Worm (Caenorhabditis elegans): ENCODE data around the gene C55A6.4.

C55A6.4 gene

DNA sequence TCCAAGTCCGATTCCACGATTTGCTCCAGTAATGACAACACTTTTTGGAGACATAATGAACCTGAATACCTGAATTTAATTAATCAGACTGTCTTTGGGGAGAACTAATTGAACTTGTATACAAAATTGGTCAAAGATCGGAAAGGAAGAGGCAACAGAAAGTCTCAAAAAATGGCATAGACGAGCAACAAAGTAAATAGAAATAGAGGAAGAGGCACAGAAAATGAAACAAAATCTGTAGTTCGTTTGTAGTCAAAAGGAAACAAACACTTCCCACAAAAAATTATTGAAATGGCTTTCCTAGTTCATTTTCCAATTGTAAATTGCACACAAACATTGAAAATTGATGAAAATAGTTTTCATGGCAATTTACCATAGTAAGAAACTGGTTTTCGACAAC lies 3.0 kb downstream of the C55A6.4 start, which contains the start of gene C55A6.6:
C55A6.6 (minus strand) TSS at position 61 of the 400 bp plus-strand sequence.
- TF ChIP-seq med-1 (GFP tag; optimal IDR thresholded peaks at IDR 0.05; ENCODE audit: insufficient read depth) (no peak), flt-1 (GFP tag; IDR thresholded peaks at IDR 0.05) (no peak), ref-1 (GFP tag; conservative IDR thresholded peaks at IDR 0.05) (no peak), tab-1 (GFP tag; IDR thresholded peaks at IDR 0.05) (no peak), cog-1 (tag; optimal IDR thresholded peaks at IDR 0.05) (no peak), ztf-29 (GFP tag; IDR thresholded peaks at IDR 0.05) (no peak), ztf-23 (GFP tag; IDR thresholded peaks at IDR 0.05) (no peak), klf-2 (GFP tag; conservative IDR thresholded peaks at IDR 0.05) (no peak), T22C8.4 (GFP tag; IDR thresholded peaks at IDR 0.05) (no peak)

DNA sequence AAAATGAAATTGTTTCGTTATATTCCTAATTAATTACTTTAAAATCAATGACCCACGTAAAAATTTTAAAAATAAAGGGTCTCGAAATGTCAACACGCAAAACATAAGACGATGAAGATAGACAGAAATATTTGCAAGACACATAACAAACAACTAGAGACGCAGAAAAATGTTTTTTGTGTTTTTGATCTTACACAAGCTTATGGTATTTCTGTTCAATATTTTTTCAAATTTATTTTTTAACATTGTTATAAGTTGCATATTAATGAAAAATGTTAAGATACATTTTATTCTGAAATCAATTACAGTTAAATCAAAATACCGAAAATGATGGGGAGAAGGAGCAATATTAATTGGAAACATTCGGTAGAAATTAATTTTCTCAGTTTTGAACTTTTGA lies 4.3 kb downstream of the C55A6.4 start, which contains the start of gene C55A6.3:
C55A6.3 (minus strand) TSS at position 101 of the 400 bp plus-strand sequence.
- TF ChIP-seq flt-1 (GFP tag; IDR thresholded peaks at IDR 0.05) (no peak), cog-1 (tag; optimal IDR thresholded peaks at IDR 0.05) (no peak), med-1 (GFP tag; optimal IDR thresholded peaks at IDR 0.05; ENCODE audit: insufficient read depth) (no peak)

DNA sequence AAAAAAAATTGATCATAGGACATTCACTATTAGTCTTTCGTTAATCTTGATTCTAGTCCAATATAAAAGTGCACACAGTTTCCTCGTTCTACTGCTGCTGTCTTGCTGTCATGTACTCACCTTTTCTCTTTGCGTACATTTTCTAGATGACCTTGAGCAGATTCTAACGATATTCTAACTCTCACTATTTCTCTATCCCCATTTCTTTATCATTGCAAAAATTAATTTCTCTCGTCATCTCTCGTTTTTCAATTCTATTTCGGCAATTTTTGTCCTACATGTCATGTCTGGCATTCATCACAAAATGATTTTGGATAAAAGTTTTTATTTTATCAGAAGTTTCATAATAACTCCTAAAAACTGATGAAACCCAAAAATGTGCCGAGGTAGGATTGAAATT lies 8.9 kb downstream of the C55A6.4 start, which contains the start of gene ttll-5:
ttll-5 (plus strand) TSS at position 288 of the 400 bp plus-strand sequence.
- TF ChIP-seq tab-1 (GFP tag; IDR thresholded peaks at IDR 0.05), result no peak
- TF ChIP-seq med-1 (GFP tag; optimal IDR thresholded peaks at IDR 0.05; ENCODE audit: insufficient read depth), result no peak
- no peak for TF ChIP-seq ztf-23 (GFP tag; IDR thresholded peaks at IDR 0.05)
- no peak for TF ChIP-seq cog-1 (tag; optimal IDR thresholded peaks at IDR 0.05)
- no peak for TF ChIP-seq T22C8.4 (GFP tag; IDR thresholded peaks at IDR 0.05)
- no peak for TF ChIP-seq ref-1 (GFP tag; conservative IDR thresholded peaks at IDR 0.05)
- no peak for TF ChIP-seq flt-1 (GFP tag; IDR thresholded peaks at IDR 0.05)
- TF ChIP-seq klf-2 (GFP tag; conservative IDR thresholded peaks at IDR 0.05), result no peak
- no peak for TF ChIP-seq ztf-29 (GFP tag; IDR thresholded peaks at IDR 0.05)

DNA sequence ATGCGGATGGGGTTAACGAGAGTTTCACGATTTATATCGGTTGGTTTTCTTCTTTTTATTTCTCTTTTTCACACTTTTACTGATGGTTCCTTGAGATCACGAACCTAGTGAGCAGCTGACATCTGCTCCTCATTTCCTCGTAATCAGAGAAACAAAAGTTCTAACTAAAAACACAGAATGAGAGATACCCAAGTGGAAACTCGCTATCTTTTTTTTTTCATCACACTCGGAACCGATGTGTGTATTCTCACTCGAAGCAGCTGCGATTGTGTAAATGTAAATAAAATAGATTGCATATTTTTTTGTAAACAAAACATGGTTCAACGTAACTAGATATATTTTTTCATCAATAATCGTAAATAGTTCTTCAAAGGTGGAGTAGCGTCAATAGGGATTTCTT lies 11.3 kb downstream of the C55A6.4 start:
- no peak for TF ChIP-seq ztf-23 (GFP tag; IDR thresholded peaks at IDR 0.05)
- no peak for TF ChIP-seq med-1 (GFP tag; optimal IDR thresholded peaks at IDR 0.05; ENCODE audit: insufficient read depth)
- no peak for TF ChIP-seq T22C8.4 (GFP tag; IDR thresholded peaks at IDR 0.05)
- TF ChIP-seq flt-1 (GFP tag; IDR thresholded peaks at IDR 0.05), result no peak
- no peak for TF ChIP-seq tab-1 (GFP tag; IDR thresholded peaks at IDR 0.05)
- TF ChIP-seq klf-2 (GFP tag; conservative IDR thresholded peaks at IDR 0.05), result no peak
- TF ChIP-seq cog-1 (tag; optimal IDR thresholded peaks at IDR 0.05), result no peak

DNA sequence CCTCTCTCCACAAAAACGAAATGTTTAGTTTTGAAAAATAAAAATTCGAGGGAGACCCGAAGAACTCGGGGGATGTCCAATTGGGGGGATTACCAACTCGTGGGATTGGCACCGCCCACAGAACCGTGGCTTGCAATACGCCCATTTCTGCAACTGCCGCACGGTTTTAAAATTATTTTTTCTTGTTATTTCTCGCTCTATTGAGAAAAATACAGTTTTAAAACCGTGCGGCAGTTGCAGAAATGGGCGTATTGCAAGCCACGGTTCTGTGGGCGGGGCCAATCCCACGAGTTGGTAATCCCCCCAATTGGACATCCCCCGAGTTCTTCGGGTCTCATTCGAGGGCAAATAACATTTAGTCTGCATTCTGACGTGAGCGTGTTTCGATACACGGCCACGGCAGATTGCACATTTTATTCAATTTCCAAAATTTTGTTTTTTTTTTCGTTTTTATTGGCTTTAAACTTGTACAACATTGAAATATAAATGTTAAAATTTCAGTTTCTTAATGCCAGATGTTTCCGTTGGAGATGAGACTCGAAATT lies 12.8 kb downstream of the C55A6.4 start, which contains the start of the genes C55A6.1 and C55A6.10:
C55A6.1 (minus strand) TSS at position 116 of the 545 bp plus-strand sequence.
C55A6.10 (plus strand) TSS at position 495 of the 545 bp plus-strand sequence.
- TF ChIP-seq cog-1 (tag; optimal IDR thresholded peaks at IDR 0.05) (peak; percentile 1), ztf-23 (GFP tag; IDR thresholded peaks at IDR 0.05) (peak; percentile 68; the same call in 1 of the 2 replicates), flt-1 (GFP tag; IDR thresholded peaks at IDR 0.05) (0 out of 2 replicates have a peak, but pooled peaks have one; percentile 24), tab-1 (GFP tag; IDR thresholded peaks at IDR 0.05) (0 out of 2 replicates have a peak, but pooled peaks have one; percentile 39)

DNA sequence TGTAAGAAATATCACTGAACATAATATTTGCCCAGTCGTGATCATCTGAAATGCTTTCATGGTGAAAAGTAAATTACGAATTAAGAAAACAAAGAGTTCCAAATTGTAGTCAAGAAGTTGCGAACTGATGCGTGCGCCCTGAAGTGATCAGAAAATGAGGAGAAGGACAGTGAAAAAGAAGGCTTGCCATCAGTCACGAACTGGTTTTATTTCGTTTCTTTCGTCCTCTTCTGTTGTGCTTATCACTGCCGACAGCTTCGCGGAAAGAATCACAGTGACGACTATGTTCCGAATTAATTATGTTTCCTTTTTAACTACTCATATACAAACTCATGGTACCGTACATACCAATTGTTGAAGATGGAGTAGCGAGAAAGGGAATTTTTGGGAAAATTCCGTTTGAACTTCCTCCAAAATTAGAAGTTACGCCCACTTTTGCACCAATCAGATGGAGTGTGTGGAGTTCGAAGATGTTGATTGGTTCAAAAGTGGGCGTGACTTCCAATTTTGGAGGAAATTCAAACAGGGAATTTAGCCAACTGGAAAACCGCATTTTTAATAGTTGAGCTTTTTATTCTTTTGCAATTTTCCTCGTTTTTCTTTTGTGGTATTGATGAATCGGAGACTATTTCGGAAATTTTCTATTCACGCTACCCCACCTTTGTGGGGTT lies 14.5 kb downstream of the C55A6.4 start, which contains the start of gene C55A6.12:
C55A6.12 (minus strand) TSS at position 51 of the 671 bp plus-strand sequence.
- no peak for TF ChIP-seq cog-1 (tag; optimal IDR thresholded peaks at IDR 0.05)
- 0 out of 2 replicates have a peak, but pooled peaks have one; percentile 32 for TF ChIP-seq ztf-23 (GFP tag; IDR thresholded peaks at IDR 0.05)

DNA sequence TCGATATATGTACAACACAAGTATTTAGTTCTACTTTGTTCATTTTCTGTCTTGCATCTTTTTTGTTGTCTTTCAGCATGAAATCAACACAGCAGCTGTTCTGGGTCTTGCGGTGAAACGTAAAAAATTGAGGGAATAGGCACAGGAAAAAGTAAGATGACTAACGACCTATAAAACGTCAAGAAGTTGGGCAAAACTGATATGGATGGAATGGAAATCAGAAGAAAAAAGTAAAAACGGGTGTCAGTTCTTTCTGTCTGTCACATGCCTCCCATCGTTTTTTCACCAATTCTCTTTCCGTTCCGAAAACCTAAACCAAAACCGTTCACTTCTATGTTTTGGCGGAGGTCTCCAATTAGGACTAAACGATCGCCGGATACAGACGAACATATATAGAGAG lies 16.7 kb downstream of the C55A6.4 start:
- TF ChIP-seq T22C8.4 (GFP tag; IDR thresholded peaks at IDR 0.05) (no peak), klf-2 (GFP tag; conservative IDR thresholded peaks at IDR 0.05) (no peak), ztf-23 (GFP tag; IDR thresholded peaks at IDR 0.05) (no peak), ztf-29 (GFP tag; IDR thresholded peaks at IDR 0.05) (no peak), tab-1 (GFP tag; IDR thresholded peaks at IDR 0.05) (no peak), cog-1 (tag; optimal IDR thresholded peaks at IDR 0.05) (no peak)

DNA sequence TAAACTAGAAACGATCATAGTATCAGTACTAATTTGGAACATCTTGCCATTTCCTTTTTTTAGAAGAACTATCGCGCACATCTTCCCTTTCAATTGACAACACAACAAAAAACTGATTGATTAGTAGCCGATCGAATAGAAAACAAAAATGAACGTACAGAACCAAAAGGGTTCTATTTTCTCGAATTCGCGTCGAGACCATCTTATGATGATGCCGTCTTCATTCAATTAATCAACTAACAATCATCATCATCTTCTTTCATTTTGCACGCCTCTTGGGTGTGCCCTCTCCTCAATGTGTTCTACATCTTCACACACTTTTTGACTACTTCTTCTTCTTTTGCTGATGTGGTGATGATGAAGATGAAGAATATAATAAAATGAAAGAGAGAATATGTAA lies 17.9 kb downstream of the C55A6.4 start:
- TF ChIP-seq ztf-29 (GFP tag; IDR thresholded peaks at IDR 0.05) (no peak), ref-1 (GFP tag; conservative IDR thresholded peaks at IDR 0.05) (no peak), flt-1 (GFP tag; IDR thresholded peaks at IDR 0.05) (no peak), T22C8.4 (GFP tag; IDR thresholded peaks at IDR 0.05) (no peak), med-1 (GFP tag; optimal IDR thresholded peaks at IDR 0.05; ENCODE audit: insufficient read depth) (no peak)

DNA sequence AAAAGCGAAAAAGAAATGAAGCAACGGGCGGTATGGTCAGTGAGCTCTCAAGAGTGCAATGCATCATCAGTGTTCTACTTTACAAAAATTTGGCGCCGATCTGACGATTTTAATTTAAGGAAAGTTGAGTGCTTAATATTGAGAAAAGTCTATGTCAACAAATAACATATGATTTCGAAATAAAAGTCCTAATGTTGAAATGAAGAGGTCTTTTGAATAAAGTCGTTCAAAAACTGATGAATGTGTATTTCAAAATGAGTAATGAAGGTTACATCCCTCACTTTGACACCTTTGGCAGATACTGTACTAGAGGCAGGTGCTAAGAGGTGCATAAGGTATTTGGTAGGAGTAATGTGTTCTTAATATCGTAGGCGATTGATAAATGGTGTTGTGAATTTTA lies 20.2 kb downstream of the C55A6.4 start:
- no peak for TF ChIP-seq ztf-23 (GFP tag; IDR thresholded peaks at IDR 0.05)
- TF ChIP-seq flt-1 (GFP tag; IDR thresholded peaks at IDR 0.05), result no peak
- no peak for TF ChIP-seq tab-1 (GFP tag; IDR thresholded peaks at IDR 0.05)
- TF ChIP-seq klf-2 (GFP tag; conservative IDR thresholded peaks at IDR 0.05), result no peak
- TF ChIP-seq T22C8.4 (GFP tag; IDR thresholded peaks at IDR 0.05), result no peak
- TF ChIP-seq med-1 (GFP tag; optimal IDR thresholded peaks at IDR 0.05; ENCODE audit: insufficient read depth), result no peak
- no peak for TF ChIP-seq ztf-29 (GFP tag; IDR thresholded peaks at IDR 0.05)

DNA sequence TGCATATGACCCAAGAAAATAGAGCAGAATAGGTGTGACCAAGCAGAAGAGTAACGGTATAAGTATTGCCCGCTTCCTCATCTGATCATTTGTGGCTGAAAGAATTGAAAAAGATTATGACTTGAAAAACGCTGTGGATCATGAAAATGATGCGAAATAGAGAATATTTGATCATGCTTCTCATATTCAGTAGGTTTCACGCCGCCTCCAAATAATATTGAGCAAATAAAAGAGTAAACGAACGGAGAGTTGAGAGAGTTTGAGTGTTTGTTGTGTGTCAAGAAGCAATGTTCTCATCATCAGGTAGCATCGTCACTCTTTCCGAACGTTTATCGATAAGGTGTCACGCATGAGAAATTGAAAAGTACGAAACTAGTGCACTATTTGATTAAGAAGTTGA lies 21.4 kb downstream of the C55A6.4 start, which contains the start of gene htrl-1:
htrl-1 (minus strand) TSS at position 101 of the 400 bp plus-strand sequence.
- TF ChIP-seq ztf-29 (GFP tag; IDR thresholded peaks at IDR 0.05) (no peak), cog-1 (tag; optimal IDR thresholded peaks at IDR 0.05) (no peak), ztf-23 (GFP tag; IDR thresholded peaks at IDR 0.05) (no peak), T22C8.4 (GFP tag; IDR thresholded peaks at IDR 0.05) (no peak), med-1 (GFP tag; optimal IDR thresholded peaks at IDR 0.05; ENCODE audit: insufficient read depth) (no peak), klf-2 (GFP tag; conservative IDR thresholded peaks at IDR 0.05) (no peak), tab-1 (GFP tag; IDR thresholded peaks at IDR 0.05) (no peak), ref-1 (GFP tag; conservative IDR thresholded peaks at IDR 0.05) (no peak), flt-1 (GFP tag; IDR thresholded peaks at IDR 0.05) (no peak)

Measured in whole organism, midembryonic.